Fruit fly (Drosophila melanogaster) ovary, adult (tissue): ENCODE data around the gene CG9628.

Source experiments
- CG17801 ChIP-seq: fragments of 200-800 bp; optimal IDR thresholded peaks from 2 replicates; lab custom pipeline; 2019; ENCODE audit warnings: missing biosample characterization, mild to moderate bottlenecking, missing genetic modification characterization, moderate library complexity; ENCODE audit not compliant: partially characterized antibody

Gene CG9628

dm6 chr3L:14647210-14647869, 24.7 kb downstream of the CG9628 start:
- no peak for TF ChIP-seq CG17801 (GFP tag; lab: Kevin White, UChicago)

- no peak for TF ChIP-seq CG17801 (GFP tag; lab: Kevin White, UChicago)
These were observed 26.3 kb downstream of the CG9628 start for dm6 chr3L:14648922-14649321.

- TF ChIP-seq CG17801 (GFP tag; lab: Kevin White, UChicago): no peak
These were observed 27.8 kb downstream of the CG9628 start for dm6 chr3L:14650348-14650747.

- no peak for TF ChIP-seq CG17801 (GFP tag; lab: Kevin White, UChicago)
These were observed 30.0 kb downstream of the CG9628 start for dm6 chr3L:14652554-14652953.

dm6 chr3L:14654737-14655136, 32.1 kb downstream of the CG9628 start:
- TF ChIP-seq CG17801 (GFP tag; lab: Kevin White, UChicago): no peak

- no peak for TF ChIP-seq CG17801 (GFP tag; lab: Kevin White, UChicago)
These were observed 32.6 kb downstream of the CG9628 start for dm6 chr3L:14655178-14655577.

dm6 chr3L:14655681-14656080, 33.1 kb downstream of the CG9628 start:
- TF ChIP-seq CG17801 (GFP tag; lab: Kevin White, UChicago): no peak

dm6 chr3L:14657485-14658054, 35.0 kb downstream of the CG9628 start:
- TF ChIP-seq CG17801 (GFP tag; lab: Kevin White, UChicago): no peak

dm6 chr3L:14659954-14660907, 37.6 kb downstream of the CG9628 start:
- TF ChIP-seq CG17801 (GFP tag; lab: Kevin White, UChicago): no peak

- TF ChIP-seq CG17801 (GFP tag; lab: Kevin White, UChicago): no peak
These were observed 39.1 kb downstream of the CG9628 start for dm6 chr3L:14661567-14662258.

dm6 chr3L:14663750-14664149, 41.2 kb downstream of the CG9628 start:
- no peak for TF ChIP-seq CG17801 (GFP tag; lab: Kevin White, UChicago)

- TF ChIP-seq CG17801 (GFP tag; lab: Kevin White, UChicago): no peak
These were observed 41.8 kb downstream of the CG9628 start for dm6 chr3L:14664390-14664789.

- peak; percentile 40 for TF ChIP-seq CG17801 (GFP tag; lab: Kevin White, UChicago)
These were observed 43.3 kb downstream of the CG9628 start for dm6 chr3L:14665802-14666351.

- TF ChIP-seq CG17801 (GFP tag; lab: Kevin White, UChicago): no peak
These were observed 46.0 kb downstream of the CG9628 start for dm6 chr3L:14668638-14669037.
